Worm (Caenorhabditis elegans) whole organism, midembryonic: ENCODE results near the gene fipr-15.

Experiments used
- T22C8.4 ChIP-seq: fragments of 200-800 bp; sonication (Bioruptor generic); IDR thresholded peaks from 2 replicates; pipeline ENCODE4 v1.3.6; 2022; ENCODE audit warnings: missing genetic modification characterization, missing compliant biosample characterization
- flt-1 ChIP-seq: fragments of 200-800 bp; sonication (Bioruptor generic); IDR thresholded peaks from 2 replicates; pipeline ENCODE4 v1.3.6; 2022; ENCODE audit warnings: missing genetic modification characterization, missing compliant biosample characterization
- ztf-29 ChIP-seq: fragments of 200-800 bp; sonication (Bioruptor generic); IDR thresholded peaks from 2 replicates; pipeline ENCODE4 v1.3.6; 2022; ENCODE audit warnings: missing genetic modification reagents, missing genetic modification characterization, missing compliant biosample characterization

ce11 chrIV:10889820-10890462 lies 9.6 kb downstream of the fipr-15 start, which contains the start of gene F13E9.15:
- TF ChIP-seq T22C8.4 (GFP tag; lab: Robert Waterston, UW) (no peak), ztf-29 (GFP tag; lab: Robert Waterston, UW) (no peak), flt-1 (GFP tag; lab: Robert Waterston, UW) (no peak)
